Fruit fly (Drosophila melanogaster) Kc167 (cell line): ENCODE measurements around the gene CG4004.

ENCODE experiments used
- Myc ChIP-seq: fragments of >200 bp; optimal IDR thresholded peaks from 2 replicates; lab custom pipeline; 2017; ENCODE audit warnings: missing external identifiers
- Sin3A ChIP-seq: fragments of >200 bp; optimal IDR thresholded peaks from 2 replicates; lab custom pipeline; 2018; ENCODE audit warnings: missing external identifiers
- insv ChIP-seq: fragments of >200 bp; optimal IDR thresholded peaks from 3 replicates; lab custom pipeline; 2018; ENCODE audit warnings: missing external identifiers
- psq ChIP-seq: fragments of >200 bp; optimal IDR thresholded peaks from 2 replicates; lab custom pipeline; 2017; ENCODE audit warnings: missing external identifiers
- ttk ChIP-seq: sonication (Bioruptor generic); optimal IDR thresholded peaks from 2 replicates; lab custom pipeline; 2017; ENCODE audit warnings: missing external identifiers

DNA sequence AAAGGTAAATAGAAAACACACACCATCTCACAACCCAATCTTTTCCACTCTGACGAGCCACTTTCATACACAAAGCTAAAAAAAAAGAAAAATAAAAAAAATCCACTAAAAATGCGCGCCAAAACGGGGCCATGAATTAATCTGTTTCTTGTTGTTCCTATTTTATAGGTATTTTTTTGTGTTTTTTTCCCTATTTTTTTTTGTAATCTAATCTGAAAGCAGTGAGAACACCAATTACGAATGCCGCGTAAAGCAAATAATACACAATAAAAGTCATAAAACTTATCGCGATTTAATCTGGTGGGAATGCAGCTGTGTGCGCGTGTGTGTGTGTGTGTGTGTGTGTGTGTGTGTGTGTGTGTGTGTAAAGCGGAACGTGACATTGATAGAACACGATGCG lies 20.7 kb upstream of the CG4004 start:
- TF ChIP-seq psq (lab: Kevin White, UChicago) (no peak), Sin3A (no peak), insv (lab: Kevin White, UChicago) (no peak), ttk (lab: Kevin White, UChicago) (no peak), Myc (lab: Kevin White, UChicago) (no peak)
